Fruit fly (Drosophila melanogaster): ENCODE results near the gene CG10147.

dm6 chr3L:6462199-6462598 is 26.0 kb downstream of the CG10147 start:
- TF ChIP-seq psq (optimal IDR thresholded peaks at IDR 0.05) (no peak), pan (optimal IDR thresholded peaks at IDR 0.05) (no peak)

Measured in whole organism.